Fruit fly (Drosophila melanogaster) whole organism, embryonic: Measurements from ENCODE around the gene CG43051.
A peak's percentile ranks its signal among the peaks of the same experiment; 100 is the strongest.

Experiments used
- Atf3 ChIP-seq: fragments of 200-800 bp; sonication (Bioruptor generic); optimal IDR thresholded peaks from 3 replicates; lab custom pipeline; 2016; ENCODE audit warnings: missing biosample characterization, missing genetic modification characterization
- Awh ChIP-seq: fragments of 200-800 bp; sonication (Bioruptor generic); IDR thresholded peaks from 2 replicates; pipeline ENCODE4, ENCODE4 v1.3.6; 2022; ENCODE audit warnings: missing biosample characterization, missing genetic modification characterization
- B-H1 ChIP-seq: fragments of 200-800 bp; sonication (Bioruptor generic); IDR thresholded peaks from 3 replicates; pipeline ENCODE4 v1.3.6; 2022; ENCODE audit warnings: missing biosample characterization, missing genetic modification characterization
- CG10147 ChIP-seq: fragments of 200-800 bp; sonication (Bioruptor generic); optimal IDR thresholded peaks from 2 replicates; lab custom pipeline; 2019; ENCODE audit warnings: missing biosample characterization, mild to moderate bottlenecking, missing genetic modification characterization, moderate library complexity
- CG10366 ChIP-seq: fragments of 200-800 bp; sonication (Bioruptor generic); IDR thresholded peaks from 2 replicates; pipeline ENCODE4 v1.3.6; 2022; ENCODE audit warnings: missing biosample characterization, missing genetic modification characterization
- CG11247 ChIP-seq: fragments of 200-800 bp; sonication (Bioruptor generic); IDR thresholded peaks from 2 replicates; pipeline ENCODE4 v1.3.6; 2022; ENCODE audit warnings: missing biosample characterization, missing genetic modification characterization
- CG12744 ChIP-seq: fragments of 200-800 bp; sonication (Bioruptor generic); optimal IDR thresholded peaks from 2 replicates; lab custom pipeline; 2016; ENCODE audit warnings: missing biosample characterization, missing genetic modification characterization
- CG13775 ChIP-seq: fragments of 200-800 bp; sonication (Bioruptor generic); optimal IDR thresholded peaks from 3 replicates; lab custom pipeline; 2017; ENCODE audit warnings: missing biosample characterization, mild to moderate bottlenecking, missing genetic modification characterization
- CG13894 ChIP-seq: fragments of 200-800 bp; sonication (Bioruptor generic); optimal IDR thresholded peaks from 3 replicates; lab custom pipeline; 2018; ENCODE audit warnings: missing biosample characterization, mild to moderate bottlenecking, missing genetic modification characterization, moderate library complexity
- CG14965 ChIP-seq: fragments of 200-800 bp; sonication (Bioruptor generic); optimal IDR thresholded peaks from 2 replicates; lab custom pipeline; 2016; ENCODE audit warnings: missing biosample characterization, missing genetic modification characterization, borderline replicate concordance
- CG15269 ChIP-seq: fragments of 200-800 bp; sonication (Bioruptor generic); optimal IDR thresholded peaks from 2 replicates; lab custom pipeline; 2018; ENCODE audit warnings: missing biosample characterization, mild to moderate bottlenecking, missing genetic modification characterization, moderate library complexity
- CG1603 ChIP-seq: fragments of 200-800 bp; sonication (Bioruptor generic); optimal IDR thresholded peaks from 2 replicates; lab custom pipeline; 2019; ENCODE audit warnings: missing biosample characterization, mild to moderate bottlenecking, missing genetic modification characterization, moderate library complexity
- CG16815 ChIP-seq: fragments of 200-800 bp; sonication (Bioruptor generic); optimal IDR thresholded peaks from 3 replicates; lab custom pipeline; 2017; ENCODE audit warnings: missing biosample characterization, mild to moderate bottlenecking, missing genetic modification characterization
- CG17385 ChIP-seq: fragments of 200-800 bp; sonication (Bioruptor generic); optimal IDR thresholded peaks from 3 replicates; lab custom pipeline; 2018; ENCODE audit warnings: missing biosample characterization, mild to moderate bottlenecking, missing genetic modification characterization
- CG2120 ChIP-seq: fragments of 200-800 bp; sonication (Bioruptor generic); optimal IDR thresholded peaks from 3 replicates; lab custom pipeline; 2016; ENCODE audit warnings: missing biosample characterization, missing genetic modification characterization
- CG31365 ChIP-seq: fragments of 200-800 bp; sonication (Bioruptor generic); optimal IDR thresholded peaks from 2 replicates; lab custom pipeline; 2018; ENCODE audit warnings: missing biosample characterization, mild to moderate bottlenecking, missing genetic modification characterization
- CG34422 ChIP-seq: fragments of 200-800 bp; sonication (Bioruptor generic); IDR thresholded peaks from 3 replicates; pipeline ENCODE4 v1.3.6; 2022; ENCODE audit warnings: missing biosample characterization, missing genetic modification characterization
- CG3995 ChIP-seq: fragments of 200-800 bp; sonication (Bioruptor generic); optimal IDR thresholded peaks from 3 replicates; lab custom pipeline; 2016; ENCODE audit warnings: missing biosample characterization, missing genetic modification characterization
- CG4617 ChIP-seq: fragments of 200-800 bp; sonication (Bioruptor generic); optimal IDR thresholded peaks from 3 replicates; lab custom pipeline; 2016; ENCODE audit warnings: missing biosample characterization, missing genetic modification characterization, borderline replicate concordance
- CG5245 ChIP-seq: fragments of 200-800 bp; sonication (Bioruptor generic); optimal IDR thresholded peaks from 3 replicates; lab custom pipeline; 2016; ENCODE audit warnings: missing biosample characterization, missing genetic modification characterization
- CG6272 ChIP-seq: fragments of 200-800 bp; sonication (Bioruptor generic); IDR thresholded peaks from 2 replicates; pipeline ENCODE4 v1.3.6; 2022; ENCODE audit warnings: missing biosample characterization, missing genetic modification characterization
- CG6654 ChIP-seq: fragments of 200-800 bp; sonication (Bioruptor generic); optimal IDR thresholded peaks from 2 replicates; lab custom pipeline; 2017; ENCODE audit warnings: missing biosample characterization, mild to moderate bottlenecking, missing genetic modification characterization
- CG6765 ChIP-seq: fragments of 200-800 bp; sonication (Bioruptor generic); optimal IDR thresholded peaks from 3 replicates; lab custom pipeline; 2017; ENCODE audit warnings: missing biosample characterization, mild to moderate bottlenecking, missing genetic modification characterization
- CG6854 ChIP-seq: fragments of 200-800 bp; sonication (Bioruptor generic); optimal IDR thresholded peaks from 3 replicates; lab custom pipeline; 2017; ENCODE audit warnings: missing biosample characterization, mild to moderate bottlenecking, missing genetic modification characterization
- CG7556 ChIP-seq: fragments of 200-800 bp; sonication (Bioruptor generic); optimal IDR thresholded peaks from 2 replicates; lab custom pipeline; 2017; ENCODE audit warnings: missing biosample characterization, mild to moderate bottlenecking, missing genetic modification characterization
- CG7786 ChIP-seq: fragments of 200-800 bp; sonication (Bioruptor generic); optimal IDR thresholded peaks from 2 replicates; lab custom pipeline; 2016; ENCODE audit warnings: missing biosample characterization, missing genetic modification characterization
- CG7987 ChIP-seq: fragments of 200-800 bp; sonication (Bioruptor generic); optimal IDR thresholded peaks from 2 replicates; lab custom pipeline; 2018; ENCODE audit warnings: missing biosample characterization, mild to moderate bottlenecking, missing genetic modification characterization, moderate library complexity
- CTCF ChIP-seq: fragments of 200-800 bp; sonication (Bioruptor generic); optimal IDR thresholded peaks from 2 replicates; lab custom pipeline; 2017; ENCODE audit warnings: missing biosample characterization, mild to moderate bottlenecking, missing genetic modification characterization, moderate library complexity
- Dref ChIP-seq: fragments of 200-800 bp; sonication (Bioruptor generic); IDR thresholded peaks from 2 replicates; pipeline ENCODE4 v1.3.6; 2022; ENCODE audit warnings: missing biosample characterization, missing genetic modification characterization
- Gsc ChIP-seq: fragments of 200-800 bp; sonication (Bioruptor generic); IDR thresholded peaks from 2 replicates; pipeline ENCODE4 v1.3.6; 2022; ENCODE audit warnings: missing biosample characterization, missing genetic modification characterization
- MESR4 ChIP-seq: fragments of 200-800 bp; sonication (Bioruptor generic); optimal IDR thresholded peaks from 2 replicates; lab custom pipeline; 2018; ENCODE audit warnings: missing biosample characterization, mild to moderate bottlenecking, missing genetic modification characterization, moderate library complexity
- Neu2 ChIP-seq: fragments of 200-800 bp; sonication (Bioruptor generic); optimal IDR thresholded peaks from 3 replicates; lab custom pipeline; 2016; ENCODE audit warnings: missing biosample characterization, missing genetic modification characterization, borderline replicate concordance
- PHDP ChIP-seq: fragments of 200-800 bp; sonication (Bioruptor generic); optimal IDR thresholded peaks from 3 replicates; lab custom pipeline; 2018; ENCODE audit warnings: missing biosample characterization, mild to moderate bottlenecking, missing genetic modification characterization, moderate library complexity
- Scr ChIP-seq: fragments of 200-800 bp; sonication (Bioruptor generic); IDR thresholded peaks from 2 replicates; pipeline ENCODE4 v1.3.6; 2022; ENCODE audit warnings: missing biosample characterization, missing genetic modification characterization; ENCODE audit not compliant: partially characterized antibody
- Sox102F ChIP-seq: fragments of 200-800 bp; sonication (Bioruptor generic); optimal IDR thresholded peaks from 2 replicates; lab custom pipeline; 2018; ENCODE audit warnings: missing biosample characterization, mild to moderate bottlenecking, missing genetic modification characterization, moderate library complexity
- TFAM ChIP-seq: fragments of 200-800 bp; sonication (Bioruptor generic); optimal IDR thresholded peaks from 2 replicates; lab custom pipeline; 2017; ENCODE audit warnings: missing biosample characterization, missing genetic modification characterization, inconsistent platforms
- ara ChIP-seq: fragments of 200-800 bp; sonication (Bioruptor generic); IDR thresholded peaks from 2 replicates; pipeline ENCODE4 v1.3.6; 2022; ENCODE audit warnings: missing biosample characterization, missing genetic modification characterization
- eve ChIP-seq, 2 experiments: fragments of >200 bp; optimal IDR thresholded peaks; 2 replicates each; lab custom pipeline; 2017; ENCODE audit warnings: missing biosample characterization in 2 of 2, missing genetic modification characterization in 2 of 2
- fd102C ChIP-seq: fragments of 200-800 bp; sonication (Bioruptor generic); optimal IDR thresholded peaks from 2 replicates; lab custom pipeline; 2018; ENCODE audit warnings: missing biosample characterization, mild to moderate bottlenecking, missing genetic modification characterization, moderate library complexity
- gce ChIP-seq: fragments of 200-800 bp; sonication (Bioruptor generic); IDR thresholded peaks from 3 replicates; pipeline ENCODE4 v1.3.6; 2022; ENCODE audit warnings: missing biosample characterization, missing genetic modification characterization
- klu ChIP-seq: fragments of 200-800 bp; sonication (Bioruptor generic); IDR thresholded peaks from 2 replicates; pipeline ENCODE4 v1.3.6; 2022; ENCODE audit warnings: missing biosample characterization, missing genetic modification characterization
- lmd ChIP-seq: fragments of 200-800 bp; sonication (Bioruptor generic); IDR thresholded peaks from 2 replicates; pipeline ENCODE4 v1.3.6; 2022; ENCODE audit warnings: missing biosample characterization, missing genetic modification characterization
- peb ChIP-seq: fragments of 200-800 bp; sonication (Bioruptor generic); IDR thresholded peaks from 2 replicates; pipeline ENCODE4 v1.3.6; 2022; ENCODE audit warnings: missing biosample characterization, missing genetic modification characterization
- pros ChIP-seq: fragments of 200-800 bp; sonication (Bioruptor generic); optimal IDR thresholded peaks from 3 replicates; lab custom pipeline; 2019; ENCODE audit warnings: missing biosample characterization, mild to moderate bottlenecking, missing genetic modification characterization, moderate library complexity
- pum ChIP-seq: fragments of 200-800 bp; sonication (Bioruptor generic); optimal IDR thresholded peaks from 2 replicates; lab custom pipeline; 2016; ENCODE audit warnings: missing biosample characterization, missing genetic modification characterization
- slbo ChIP-seq: fragments of 200-800 bp; sonication (Bioruptor generic); IDR thresholded peaks from 2 replicates; pipeline ENCODE4 v1.3.6; 2022; ENCODE audit warnings: missing biosample characterization, missing genetic modification characterization
- sob ChIP-seq: fragments of 200-800 bp; sonication (Bioruptor generic); IDR thresholded peaks from 2 replicates; pipeline ENCODE4 v1.3.6; 2022; ENCODE audit warnings: missing biosample characterization, missing genetic modification characterization
- sr ChIP-seq: fragments of 200-800 bp; sonication (Bioruptor generic); IDR thresholded peaks from 3 replicates; pipeline ENCODE4 v1.3.6; 2022; ENCODE audit warnings: missing biosample characterization, missing genetic modification characterization
- stc ChIP-seq: fragments of 200-800 bp; sonication (Bioruptor generic); IDR thresholded peaks from 2 replicates; pipeline ENCODE4 v1.3.6; 2022; ENCODE audit warnings: missing biosample characterization, missing genetic modification characterization
- stwl ChIP-seq: fragments of 200-800 bp; sonication (Bioruptor generic); optimal IDR thresholded peaks from 3 replicates; lab custom pipeline; 2018; ENCODE audit warnings: missing biosample characterization, mild to moderate bottlenecking, missing genetic modification characterization, moderate library complexity
- trem ChIP-seq: fragments of 200-800 bp; optimal IDR thresholded peaks from 3 replicates; lab custom pipeline; 2019; ENCODE audit warnings: missing biosample characterization, mild to moderate bottlenecking, missing genetic modification characterization, moderate library complexity
- tup ChIP-seq: fragments of 200-800 bp; sonication (Bioruptor generic); optimal IDR thresholded peaks from 2 replicates; lab custom pipeline; 2016; ENCODE audit warnings: missing biosample characterization, mild to moderate bottlenecking, missing genetic modification characterization, moderate library complexity
- tx ChIP-seq: fragments of 200-800 bp; sonication (Bioruptor generic); optimal IDR thresholded peaks from 2 replicates; lab custom pipeline; 2016; ENCODE audit warnings: missing biosample characterization, missing genetic modification characterization

The CG43051 gene

dm6 chr2L:12520254-12520653 lies 12.5 kb downstream of the CG43051 start (continued):
- TF ChIP-seq Sox102F (no peak), CG12744 (GFP tag; lab: Kevin White, UChicago) (no peak), sr (no peak), CG5245 (GFP tag; lab: Kevin White, UChicago) (no peak), CG2120 (GFP tag; lab: Kevin White, UChicago) (peak; percentile 33), CG3995 (GFP tag; lab: Kevin White, UChicago) (no peak), CTCF (peak; percentile 92), CG7987 (no peak), CG11247 (GFP tag; lab: Robert Waterston, UW) (0 out of 2 replicates have a peak, but pooled peaks have one; percentile 22), TFAM (GFP tag; lab: Kevin White, UChicago) (no peak), eve (GFP tag; optimal IDR thresholded peaks at IDR 0.05; lab: Kevin White, UChicago) (no peak), Neu2 (GFP tag; lab: Kevin White, UChicago) (no peak), B-H1 (no peak), fd102C (no peak), CG6272 (GFP tag; lab: Robert Waterston, UW) (no peak), CG34422 (GFP tag; lab: Robert Waterston, UW) (no peak), CG13775 (GFP tag; lab: Kevin White, UChicago) (no peak), CG16815 (GFP tag; lab: Kevin White, UChicago) (no peak), tup (GFP tag; lab: Kevin White, UChicago) (no peak), CG31365 (peak; percentile 100), CG14965 (no peak), CG4617 (GFP tag; lab: Kevin White, UChicago) (no peak), CG1603 (tag; lab: Kevin White, UChicago) (peak; percentile 34), MESR4 (GFP tag; lab: Kevin White, UChicago) (no peak), CG15269 (tag; lab: Kevin White, UChicago) (no peak), tx (GFP tag; lab: Kevin White, UChicago) (no peak), CG10147 (GFP tag; lab: Kevin White, UChicago) (no peak), gce (no peak), CG6765 (GFP tag; lab: Kevin White, UChicago) (no peak), Atf3 (GFP tag; lab: Kevin White, UChicago) (no peak), pum (GFP tag; lab: Kevin White, UChicago) (no peak), Gsc (no peak), CG13894 (tag; lab: Kevin White, UChicago) (peak; percentile 26), peb (GFP tag; lab: Robert Waterston, UW) (no peak), stc (no peak), CG7556 (GFP tag; lab: Kevin White, UChicago) (no peak), slbo (GFP tag; lab: Robert Waterston, UW) (peak; percentile 45), Scr (no peak; the same call in 1 of the 2 replicates), trem (peak; percentile 37), sob (GFP tag; lab: Robert Waterston, UW) (no peak), klu (GFP tag; lab: Robert Waterston, UW) (no peak), CG17385 (GFP tag; lab: Kevin White, UChicago) (no peak), CG6654 (GFP tag; lab: Kevin White, UChicago) (peak; percentile 99), Awh (GFP tag; lab: Robert Waterston, UW) (no peak), CG10366 (GFP tag; lab: Robert Waterston, UW) (no peak), pros (GFP tag; lab: Kevin White, UChicago) (no peak), CG6854 (no peak), stwl (tag; lab: Kevin White, UChicago) (peak; percentile 63), Dref (no peak), ara (GFP tag; lab: Robert Waterston, UW) (no peak), PHDP (no peak), lmd (GFP tag; lab: Robert Waterston, UW) (no peak), CG7786 (GFP tag; lab: Kevin White, UChicago) (no peak)
